Worm (Caenorhabditis elegans) whole organism, L4/young adult: ENCODE data around the gene F10E9.5.

Experiments used
- W03F9.2 ChIP-seq: fragments of 150-350 bp; optimal IDR thresholded peaks from 2 replicates; lab custom pipeline; 2014; ENCODE audit warnings: missing biosample characterization, missing genetic modification characterization
- him-1 ChIP-seq: sonication (generic microtip); optimal IDR thresholded peaks from 2 replicates; lab custom pipeline; 2016; ENCODE audit warnings: missing genotype, missing genetic modification reagents, missing genetic modification characterization, missing compliant biosample characterization

DNA sequence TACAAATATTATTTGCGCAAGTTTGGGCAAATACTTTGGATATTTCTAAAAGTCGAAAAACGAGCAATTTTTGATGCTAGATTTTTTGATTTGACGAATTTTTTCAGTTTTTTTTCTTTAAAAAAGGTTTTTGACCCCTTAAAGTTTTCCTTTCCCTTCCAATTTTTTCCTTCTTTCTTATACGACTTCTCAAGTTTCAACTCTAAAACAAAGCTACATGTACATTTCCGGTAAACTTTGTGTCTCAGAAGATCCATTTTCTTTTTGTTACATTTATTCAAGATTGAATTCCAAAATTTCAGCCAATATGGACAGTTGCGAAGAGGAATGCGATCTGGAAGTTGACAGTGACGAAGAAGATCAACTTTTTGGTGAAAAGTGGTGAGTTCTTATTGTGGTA, 28.6 kb upstream of the F10E9.5 start, which contains the start of gene mig-10:
- TF ChIP-seq him-1 (tag; lab: Kevin White, UChicago) (no peak), W03F9.2 (tag; lab: Kevin White, UChicago) (no peak)
